Worm (Caenorhabditis elegans): ENCODE data around the gene ZK353.4.

- TF ChIP-seq blmp-1 (tag; optimal IDR thresholded peaks at IDR 0.05), result no peak
- TF ChIP-seq nhr-237 (tag; optimal IDR thresholded peaks at IDR 0.05), result no peak
- TF ChIP-seq ceh-43 (GFP tag; optimal IDR thresholded peaks at IDR 0.05), result no peak
Observed at ce11 chrIII:8401887-8402286, 12.4 kb upstream of the ZK353.4 start, which contains the start of gene lap-1.

Measured in whole organism, mixed stage, embryonic.